Worm (Caenorhabditis elegans): ENCODE results near the gene pbs-1.
A peak's percentile ranks its signal among the peaks of the same experiment; 100 is the strongest.

- TF ChIP-seq hlh-13 (GFP tag; optimal IDR thresholded peaks at IDR 0.05) (no peak), dmd-4 (tag; optimal IDR thresholded peaks at IDR 0.05; ENCODE audit: borderline replicate concordance) (no peak), ets-4 (tag; optimal IDR thresholded peaks at IDR 0.05) (no peak), unc-3 (GFP tag; conservative IDR thresholded peaks at IDR 0.05) (no peak), unc-3 (tag; optimal IDR thresholded peaks at IDR 0.05) (no peak), nhr-232 (tag; optimal IDR thresholded peaks at IDR 0.05) (no peak), pqm-1 (tag; optimal IDR thresholded peaks at IDR 0.05) (no peak), nfya-1 (tag; optimal IDR thresholded peaks at IDR 0.05) (peak; percentile 58), sox-4 (tag; optimal IDR thresholded peaks at IDR 0.05) (no peak), ama-1 (optimal IDR thresholded peaks at IDR 0.05) (no peak), nhr-11 (tag; optimal IDR thresholded peaks at IDR 0.05) (no peak), pros-1 (tag; optimal IDR thresholded peaks at IDR 0.05) (no peak), elt-4 (tag; optimal IDR thresholded peaks at IDR 0.05) (no peak)
Measured at ce11 chrIV:1709695-1710315, at the start of gene pbs-1, which contains the start of gene K08D12.3.
